Worm (Caenorhabditis elegans) whole organism, L4/young adult: Measurements from ENCODE around the gene ZK370.4.

Experiments
- W03F9.2 ChIP-seq: fragments of 150-350 bp; optimal IDR thresholded peaks from 2 replicates; lab custom pipeline; 2014; ENCODE audit warnings: missing biosample characterization, missing genetic modification characterization
- dao-5 ChIP-seq: sonication (generic microtip); optimal IDR thresholded peaks from 2 replicates; lab custom pipeline; 2016; ENCODE audit warnings: missing genotype, missing genetic modification characterization, moderate library complexity, missing compliant biosample characterization
- him-1 ChIP-seq: sonication (generic microtip); optimal IDR thresholded peaks from 2 replicates; lab custom pipeline; 2016; ENCODE audit warnings: missing genotype, missing genetic modification reagents, missing genetic modification characterization, missing compliant biosample characterization

ZK370.4 gene

DNA sequence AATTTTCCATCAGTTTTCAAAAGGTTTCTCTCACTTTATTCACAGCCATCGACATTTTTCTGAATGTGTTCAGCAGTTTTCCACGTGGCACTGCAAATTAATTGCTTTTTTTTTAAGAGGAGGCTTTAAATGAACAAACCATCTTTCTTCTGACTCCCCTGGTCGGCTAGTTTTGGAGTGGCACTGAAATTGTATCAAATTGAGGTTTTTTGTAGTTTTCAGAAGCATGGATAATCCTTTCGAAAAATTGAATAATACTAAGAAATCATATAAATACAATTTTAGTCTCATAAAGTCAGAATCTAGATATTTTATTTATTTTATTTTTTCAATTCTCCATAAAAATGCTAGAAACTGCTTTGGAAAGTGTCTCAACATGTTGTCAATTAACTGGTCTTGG is 26.4 kb downstream of the ZK370.4 start, which contains the start of gene B0303.16:
B0303.16 (plus strand) TSS at position 301 of the 400 bp plus-strand sequence.
- TF ChIP-seq him-1 (tag; lab: Kevin White, UChicago) = no peak
- no peak for TF ChIP-seq dao-5 (tag; lab: Kevin White, UChicago)
- TF ChIP-seq W03F9.2 = no peak

DNA sequence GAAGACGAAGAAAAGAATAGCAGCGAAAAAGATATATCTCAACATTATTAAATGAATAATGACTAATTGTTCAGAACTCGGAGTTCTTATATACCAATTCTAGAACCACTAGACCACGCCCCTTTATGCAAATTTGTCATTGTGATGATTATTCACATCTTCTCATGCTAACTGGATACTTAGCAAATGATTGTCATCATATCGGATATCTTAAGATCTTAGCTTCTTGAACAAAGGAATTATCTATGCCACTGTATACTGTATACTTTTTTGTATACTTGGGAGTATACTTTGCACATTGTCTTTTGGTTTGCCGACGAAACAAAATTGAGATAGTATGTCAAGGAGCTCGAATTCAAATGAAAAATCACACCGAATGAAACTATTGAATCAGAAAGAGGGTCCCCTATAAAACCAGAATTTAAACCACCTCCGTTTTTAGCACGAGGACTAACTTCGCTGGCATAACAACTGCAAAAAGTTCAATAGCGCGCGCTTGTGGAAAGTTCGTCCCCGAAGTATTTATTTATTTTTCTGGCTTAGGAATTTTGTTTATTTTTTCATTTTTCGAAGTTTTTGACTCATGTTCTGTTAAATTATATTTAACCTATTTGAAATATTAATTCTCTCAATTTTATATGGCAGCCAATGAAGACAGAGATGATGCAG is 30.8 kb downstream of the ZK370.4 start, which contains the start of the genes sdz-1 and vps-33.1:
sdz-1 (minus strand) TSS at position 51 of the 669 bp plus-strand sequence.
vps-33.1 (plus strand) TSS at position 639 of the 669 bp plus-strand sequence.
- TF ChIP-seq him-1 (tag; lab: Kevin White, UChicago) (no peak), W03F9.2 (no peak), dao-5 (tag; lab: Kevin White, UChicago) (no peak)

DNA sequence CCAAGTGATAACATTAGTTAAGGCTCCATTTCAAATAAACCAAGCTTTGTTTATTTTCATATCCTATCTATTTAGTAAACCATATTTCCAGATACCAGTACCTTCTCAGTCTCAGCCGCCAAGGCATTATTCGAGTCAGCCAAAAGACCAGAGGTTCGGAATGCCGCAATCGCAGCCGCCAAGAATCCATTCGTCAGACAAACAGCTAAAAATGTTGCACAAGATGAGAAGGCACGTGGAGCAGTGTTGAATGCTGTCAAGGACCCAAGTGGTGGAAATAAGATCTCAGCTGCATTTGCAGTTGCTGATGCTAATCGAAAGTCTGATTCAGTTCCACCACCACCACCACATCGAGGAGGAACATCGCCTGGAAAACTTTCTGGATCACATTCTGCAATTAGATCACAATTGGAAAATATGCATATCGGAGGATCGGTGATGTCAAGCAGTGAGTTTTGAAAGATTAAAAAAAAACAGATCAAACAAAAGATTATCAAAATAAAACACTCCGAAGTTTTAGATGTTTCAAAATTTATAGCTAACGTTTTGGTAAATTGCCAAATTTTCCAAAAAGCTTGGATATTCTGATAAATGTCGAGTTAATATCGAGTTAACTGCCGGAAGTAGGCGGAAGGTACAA is 33.8 kb downstream of the ZK370.4 start:
- no peak for TF ChIP-seq W03F9.2
- no peak for TF ChIP-seq him-1 (tag; lab: Kevin White, UChicago)
- no peak for TF ChIP-seq dao-5 (tag; lab: Kevin White, UChicago)

DNA sequence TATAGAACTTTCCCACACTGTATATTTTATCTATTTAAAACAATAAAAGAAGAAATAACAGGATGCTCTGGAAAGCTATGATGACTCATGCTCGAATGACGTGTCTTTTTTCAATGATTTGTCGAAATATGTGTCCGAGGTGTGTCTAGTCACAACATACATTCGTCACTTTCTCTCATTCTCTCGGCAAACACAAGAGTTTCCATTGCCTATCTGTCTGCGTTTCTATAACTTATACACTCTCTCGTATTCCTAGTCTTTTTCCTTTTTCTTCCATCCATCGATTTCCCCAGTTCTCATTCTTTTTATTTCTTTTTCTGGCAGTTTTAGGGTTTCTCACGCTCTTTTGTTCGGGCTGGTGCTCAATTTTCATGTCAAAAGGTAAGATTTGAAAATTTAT is 34.5 kb downstream of the ZK370.4 start:
- TF ChIP-seq W03F9.2 = no peak
- TF ChIP-seq dao-5 (tag; lab: Kevin White, UChicago) = no peak
- no peak for TF ChIP-seq him-1 (tag; lab: Kevin White, UChicago)

DNA sequence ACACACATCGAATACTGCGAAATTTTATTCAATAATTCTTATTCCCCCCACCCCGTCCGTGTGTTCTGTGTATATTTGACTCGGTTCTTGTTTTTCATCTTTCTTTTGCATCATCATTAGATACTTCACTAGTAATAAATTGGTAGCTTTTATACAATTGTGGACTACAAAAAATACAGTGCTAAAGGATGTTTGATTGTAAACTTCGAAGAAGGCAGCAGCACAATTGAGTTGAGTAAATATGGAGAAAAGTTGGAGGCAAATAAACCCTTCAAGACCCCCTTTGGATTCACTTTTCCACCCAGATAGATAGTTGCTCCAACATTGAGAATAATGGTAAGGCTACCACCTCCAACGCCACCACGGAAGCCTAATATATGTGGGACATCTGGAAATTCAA is 37.9 kb downstream of the ZK370.4 start, which contains the start of gene B0303.7:
B0303.7 (plus strand) TSS at position 301 of the 400 bp plus-strand sequence.
- TF ChIP-seq W03F9.2 = no peak
- TF ChIP-seq him-1 (tag; lab: Kevin White, UChicago) = no peak
- no peak for TF ChIP-seq dao-5 (tag; lab: Kevin White, UChicago)

DNA sequence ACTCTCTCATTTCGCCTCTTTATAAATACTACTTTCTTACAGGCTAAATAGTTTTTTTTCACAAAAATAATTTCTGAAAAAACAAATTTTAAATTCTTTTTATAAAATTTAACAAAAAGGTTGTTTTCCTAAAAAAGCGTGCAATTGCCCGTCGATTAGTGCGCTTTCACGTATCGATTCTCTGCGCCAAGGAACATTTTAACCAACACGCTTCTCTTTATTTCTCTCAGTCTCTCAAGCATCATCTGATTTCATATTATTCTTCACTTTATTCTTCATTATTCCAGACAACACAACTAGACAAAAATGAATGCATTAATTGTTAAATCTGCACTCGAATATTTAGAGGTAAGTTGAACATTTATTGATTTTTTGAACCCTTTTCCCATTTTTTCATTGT is 41.6 kb downstream of the ZK370.4 start, which contains the start of gene B0303.4:
B0303.4 (plus strand) TSS at position 196 of the 400 bp plus-strand sequence.
- TF ChIP-seq dao-5 (tag; lab: Kevin White, UChicago) (no peak), W03F9.2 (peak; percentile 22)

DNA sequence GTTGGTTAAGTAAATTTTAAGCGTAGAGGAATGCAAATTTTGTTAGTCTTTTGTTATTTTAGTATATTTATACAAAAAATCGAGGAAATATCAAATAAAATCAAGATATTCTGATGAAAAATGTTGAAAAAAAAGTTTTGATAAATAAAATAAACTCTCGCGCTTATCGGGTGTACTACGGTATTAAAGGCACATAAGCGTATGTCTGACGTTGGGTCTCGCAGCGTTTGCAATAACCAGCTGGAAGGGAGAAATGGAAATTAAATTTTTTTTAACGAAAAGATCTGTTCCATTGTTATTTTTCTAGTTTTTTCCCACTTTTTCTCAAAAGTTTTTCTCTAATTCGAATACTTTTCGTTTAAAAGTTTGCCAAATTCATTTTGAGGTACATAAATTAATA is 42.1 kb downstream of the ZK370.4 start:
- TF ChIP-seq W03F9.2 = no peak
- no peak for TF ChIP-seq dao-5 (tag; lab: Kevin White, UChicago)
- TF ChIP-seq him-1 (tag; lab: Kevin White, UChicago) = no peak

DNA sequence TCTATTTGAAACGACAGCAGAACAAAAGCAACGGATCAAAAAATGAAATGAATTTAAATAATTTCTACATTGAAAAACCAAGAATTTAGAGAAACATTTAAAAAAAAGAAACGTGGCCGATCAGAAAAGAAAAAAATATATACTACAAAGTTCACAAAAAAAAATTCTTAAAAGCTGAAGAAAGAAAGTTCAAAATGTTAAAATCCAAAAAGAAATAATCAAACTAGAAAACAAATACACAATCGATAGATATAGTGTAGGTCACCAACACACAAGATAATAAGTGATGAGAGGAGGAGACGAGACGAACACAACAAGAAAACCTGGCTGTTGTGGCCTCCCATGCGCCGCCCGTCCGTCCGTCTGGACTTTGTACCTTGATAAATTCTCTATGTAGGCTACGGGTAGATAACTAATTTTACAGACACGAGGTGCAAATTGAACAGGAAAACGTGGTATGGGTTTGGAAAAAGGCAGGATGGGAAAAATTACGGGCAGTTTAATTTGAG is 42.7 kb downstream of the ZK370.4 start, which contains the start of gene hadb-1:
hadb-1 (minus strand) TSS at position 51 of the 509 bp plus-strand sequence.
- no peak for TF ChIP-seq W03F9.2
- TF ChIP-seq dao-5 (tag; lab: Kevin White, UChicago) = no peak
- no peak for TF ChIP-seq him-1 (tag; lab: Kevin White, UChicago)

DNA sequence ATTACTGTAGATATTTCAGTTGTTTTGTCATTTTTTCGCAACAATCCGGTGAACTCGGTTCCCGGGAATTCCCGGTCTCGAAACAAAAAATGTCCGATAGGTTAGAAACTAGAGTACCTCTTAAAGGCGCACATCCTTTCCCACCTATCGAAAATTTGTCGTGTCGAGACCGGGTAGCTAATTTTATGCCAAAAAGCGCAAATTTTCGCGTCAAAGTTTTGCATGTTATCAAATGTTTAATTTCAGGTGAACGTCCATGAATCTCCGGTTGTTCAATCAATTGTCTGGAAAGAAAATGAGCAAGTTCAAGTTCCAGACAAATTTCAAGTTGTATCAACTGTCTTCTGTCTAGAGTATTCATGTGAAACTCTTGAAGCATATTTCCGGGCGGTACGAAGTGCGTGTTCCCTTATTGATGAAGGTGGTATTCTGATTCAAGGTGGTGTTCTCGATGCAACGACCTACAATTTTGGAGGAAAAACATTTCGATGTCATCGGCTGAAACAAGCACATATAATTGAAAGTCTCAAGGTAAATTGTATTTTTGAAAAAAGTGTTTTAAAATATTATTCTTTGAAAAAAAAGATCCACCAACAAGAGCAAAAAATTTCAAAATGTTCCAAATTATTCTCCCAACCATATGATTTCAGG is 45.5 kb downstream of the ZK370.4 start:
- TF ChIP-seq him-1 (tag; lab: Kevin White, UChicago) (no peak), W03F9.2 (no peak), dao-5 (tag; lab: Kevin White, UChicago) (no peak)

DNA sequence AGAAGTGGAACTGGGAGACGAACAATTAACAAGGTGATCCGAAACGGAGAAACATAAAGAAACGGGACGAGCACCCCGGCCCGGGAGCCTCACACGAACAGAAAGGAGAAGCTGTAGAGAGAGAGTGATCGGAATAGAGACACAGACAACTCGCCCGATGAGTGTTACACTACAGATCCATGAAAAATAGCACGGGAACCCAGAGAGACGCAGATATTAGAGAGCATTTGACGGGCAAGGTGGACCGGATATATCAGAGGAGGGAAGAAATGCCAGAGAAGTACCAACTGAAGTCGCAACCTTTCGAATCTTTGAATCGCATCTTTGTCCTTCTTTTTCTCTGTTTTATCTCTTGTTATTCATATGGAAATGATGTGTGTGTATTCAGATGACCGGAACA is 46.8 kb downstream of the ZK370.4 start, which contains the start of gene anmt-1:
anmt-1 (plus strand) TSS at position 388 of the 400 bp plus-strand sequence.
- TF ChIP-seq dao-5 (tag; lab: Kevin White, UChicago) (no peak), him-1 (tag; lab: Kevin White, UChicago) (no peak), W03F9.2 (no peak)

DNA sequence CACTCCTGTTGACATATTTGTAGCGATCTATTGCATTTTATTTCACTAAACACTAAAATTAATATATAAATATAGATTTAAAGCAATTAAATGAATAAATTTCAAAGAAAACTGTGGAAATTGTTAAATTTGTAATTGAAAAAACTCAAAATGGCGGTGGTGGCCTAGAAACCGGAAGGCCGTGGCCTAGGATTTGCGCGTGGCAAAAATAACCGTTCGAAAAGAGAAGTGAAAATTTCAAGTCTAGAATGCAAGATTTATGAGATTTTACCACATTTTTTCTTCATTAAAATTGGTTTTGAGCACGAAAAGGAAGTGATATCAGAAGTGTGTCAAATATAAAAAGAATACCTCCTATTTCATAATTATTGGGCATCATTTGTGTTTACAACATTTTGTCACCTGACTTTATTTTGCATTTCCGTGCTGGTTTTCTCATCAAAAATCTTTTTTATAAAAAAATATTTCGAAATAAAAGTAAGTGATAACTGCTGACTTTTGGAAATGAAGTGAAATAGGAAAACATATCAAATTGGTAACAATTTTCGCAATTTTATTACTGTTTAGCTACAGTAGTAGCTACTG is 47.4 kb downstream of the ZK370.4 start, which contains the start of gene fli-1:
fli-1 (minus strand) TSS at position 58 of the 585 bp plus-strand sequence.
- TF ChIP-seq W03F9.2 (peak; percentile 52), him-1 (tag; lab: Kevin White, UChicago) (no peak)

DNA sequence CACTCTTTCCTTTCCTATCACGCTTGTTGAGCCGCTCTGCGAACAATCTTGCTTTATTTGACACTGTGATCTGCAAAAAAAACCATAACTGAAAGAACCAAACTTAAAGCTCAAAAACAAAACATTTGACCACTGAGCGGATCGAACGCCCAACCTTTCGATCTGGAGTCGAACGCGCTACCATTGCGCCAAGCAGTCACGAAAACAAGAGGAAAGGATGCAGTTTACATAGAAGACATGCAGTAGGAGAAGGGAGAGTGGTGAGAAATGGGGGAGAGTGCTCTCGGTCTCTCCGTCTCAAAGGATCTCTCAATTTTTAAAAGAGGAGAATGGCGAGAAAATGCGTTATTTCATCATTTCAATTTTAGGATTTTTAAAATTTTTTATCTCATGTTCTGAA is 52.8 kb downstream of the ZK370.4 start:
- TF ChIP-seq him-1 (tag; lab: Kevin White, UChicago) (peak; percentile 75), W03F9.2 (peak; percentile 18), dao-5 (tag; lab: Kevin White, UChicago) (peak; percentile 61)
